Worm (Caenorhabditis elegans) whole organism, midembryonic: ENCODE results near the gene clec-255.

Experiments used
- T22C8.4 ChIP-seq: fragments of 200-800 bp; sonication (Bioruptor generic); IDR thresholded peaks from 2 replicates; pipeline ENCODE4 v1.3.6; 2022; ENCODE audit warnings: missing genetic modification characterization, missing compliant biosample characterization
- cog-1 ChIP-seq: sonication (generic microtip); optimal IDR thresholded peaks from 2 replicates; lab custom pipeline; 2016; ENCODE audit warnings: missing genetic modification characterization, missing compliant biosample characterization
- flt-1 ChIP-seq: fragments of 200-800 bp; sonication (Bioruptor generic); IDR thresholded peaks from 2 replicates; pipeline ENCODE4 v1.3.6; 2022; ENCODE audit warnings: missing genetic modification characterization, missing compliant biosample characterization
- klf-2 ChIP-seq: fragments of 200-800 bp; sonication (Bioruptor generic); conservative IDR thresholded peaks from 2 replicates; pipeline ENCODE4 v1.3.6; 2022; ENCODE audit warnings: missing genetic modification reagents, missing genetic modification characterization, missing compliant biosample characterization
- med-1 ChIP-seq: sonication (generic microtip); optimal IDR thresholded peaks from 2 replicates; lab custom pipeline; 2017; ENCODE audit warnings: missing genetic modification characterization, mild to moderate bottlenecking, missing compliant biosample characterization, antibody characterized with exemption, missing genetic modification reagents; ENCODE audit not compliant: insufficient read depth
- ref-1 ChIP-seq: fragments of 200-800 bp; sonication (Bioruptor generic); conservative IDR thresholded peaks from 2 replicates; pipeline ENCODE4 v1.3.6; 2022; ENCODE audit warnings: missing genetic modification reagents, missing genetic modification characterization, missing compliant biosample characterization
- tab-1 ChIP-seq: fragments of 200-800 bp; sonication (Bioruptor generic); IDR thresholded peaks from 2 replicates; pipeline ENCODE4 v1.3.6; 2022; ENCODE audit warnings: missing genetic modification characterization, missing compliant biosample characterization
- ztf-23 ChIP-seq: fragments of 200-800 bp; sonication (Bioruptor generic); IDR thresholded peaks from 2 replicates; pipeline ENCODE4 v1.3.6; 2022; ENCODE audit warnings: missing genetic modification reagents, missing genetic modification characterization, missing compliant biosample characterization
- ztf-29 ChIP-seq: fragments of 200-800 bp; sonication (Bioruptor generic); IDR thresholded peaks from 2 replicates; pipeline ENCODE4 v1.3.6; 2022; ENCODE audit warnings: missing genetic modification reagents, missing genetic modification characterization, missing compliant biosample characterization

DNA sequence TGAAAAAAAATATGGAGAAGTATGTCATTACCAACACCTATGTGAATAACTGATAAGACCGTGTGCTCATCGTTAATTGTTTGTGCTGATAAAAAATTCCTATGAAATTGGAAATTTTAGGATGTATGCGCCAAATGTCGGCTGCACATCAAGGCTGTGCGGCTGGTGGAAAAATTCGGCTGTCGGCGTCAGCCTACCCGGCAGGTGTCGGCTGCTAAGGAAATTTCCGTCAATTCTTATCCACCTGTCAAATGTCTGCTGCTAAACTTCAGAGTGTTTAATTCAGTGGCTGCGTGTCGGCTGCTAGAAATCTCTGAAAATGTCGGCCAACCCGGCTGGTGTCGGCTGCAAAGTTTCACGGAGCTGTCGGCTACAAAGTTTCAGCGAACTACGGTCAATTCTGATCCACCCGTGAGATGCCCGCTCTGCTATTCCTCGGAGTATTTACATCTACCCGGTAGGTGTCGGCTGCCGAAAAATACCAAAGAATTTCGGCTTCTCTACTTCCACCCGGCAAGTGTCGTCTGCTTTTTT, 50.5 kb downstream of the clec-255 start, which contains the start of gene Y17D7C.2:
- TF ChIP-seq klf-2 (GFP tag; lab: Robert Waterston, UW) (no peak), flt-1 (no peak), ztf-29 (GFP tag; lab: Robert Waterston, UW) (no peak), tab-1 (GFP tag; lab: Robert Waterston, UW) (0 out of 2 replicates have a peak, but pooled peaks have one; percentile 60), T22C8.4 (GFP tag; lab: Robert Waterston, UW) (0 out of 2 replicates have a peak, but pooled peaks have one; percentile 30), ref-1 (GFP tag; lab: Robert Waterston, UW) (no peak), ztf-23 (GFP tag; lab: Robert Waterston, UW) (no peak), cog-1 (tag; lab: Kevin White, UChicago) (no peak), med-1 (peak; percentile 44)
